Fruit fly (Drosophila melanogaster) whole organism, wandering third instar larva: ENCODE measurements around the gene CG6168.
A peak's percentile ranks its signal among the peaks of the same experiment; 100 is the strongest.

Experiments used
- Abd-B ChIP-seq: fragments of >200 bp; optimal IDR thresholded peaks from 2 replicates; lab custom pipeline; 2017; ENCODE audit warnings: missing biosample characterization, missing genetic modification characterization
- Dfd ChIP-seq: fragments of >200 bp; optimal IDR thresholded peaks from 2 replicates; lab custom pipeline; 2017; ENCODE audit warnings: missing biosample characterization, missing genetic modification characterization
- HLH106 ChIP-seq: fragments of 200-800 bp; optimal IDR thresholded peaks from 3 replicates; lab custom pipeline; 2019; ENCODE audit warnings: missing biosample characterization, mild to moderate bottlenecking, missing genetic modification characterization, moderate library complexity
- Hr83 ChIP-seq: fragments of 200-300 bp; sonication (Bioruptor generic); optimal IDR thresholded peaks from 2 replicates; lab custom pipeline; 2016; ENCODE audit warnings: missing biosample characterization, mild to moderate bottlenecking, missing genetic modification characterization, moderate library complexity; ENCODE audit not compliant: poor library complexity, severe bottlenecking
- OdsH ChIP-seq: fragments of 200-800 bp; sonication (Bioruptor generic); optimal IDR thresholded peaks from 2 replicates; lab custom pipeline; 2016; ENCODE audit warnings: missing biosample characterization, mild to moderate bottlenecking, missing genetic modification characterization
- Vsx2 ChIP-seq: fragments of 200-300, 225-300 bp; sonication (Bioruptor generic); optimal IDR thresholded peaks from 2 replicates; lab custom pipeline; 2018; ENCODE audit warnings: missing biosample characterization, missing genetic modification characterization; ENCODE audit not compliant: partially characterized antibody
- brk ChIP-seq: fragments of 200-800 bp; sonication (Bioruptor generic); optimal IDR thresholded peaks from 2 replicates; lab custom pipeline; 2016; ENCODE audit warnings: missing biosample characterization, mild to moderate bottlenecking, missing genetic modification characterization
- ey ChIP-seq: fragments of 200-800 bp; sonication (Bioruptor generic); optimal IDR thresholded peaks from 2 replicates; lab custom pipeline; 2016; ENCODE audit warnings: missing biosample characterization, missing genetic modification characterization
- h ChIP-seq: fragments of 200-800 bp; sonication (Bioruptor generic); optimal IDR thresholded peaks from 3 replicates; lab custom pipeline; 2016; ENCODE audit warnings: missing biosample characterization, mild to moderate bottlenecking, missing genetic modification characterization
- lola ChIP-seq: fragments of >200 bp; optimal IDR thresholded peaks from 2 replicates; lab custom pipeline; 2017; ENCODE audit warnings: missing biosample characterization, missing genetic modification characterization
- pan ChIP-seq: fragments of >200 bp; optimal IDR thresholded peaks from 2 replicates; lab custom pipeline; 2017
- sage ChIP-seq: fragments of 200-800 bp; sonication (Bioruptor generic); optimal IDR thresholded peaks from 2 replicates; lab custom pipeline; 2016; ENCODE audit warnings: missing biosample characterization, mild to moderate bottlenecking, missing genetic modification characterization
- usp ChIP-seq: fragments of >200 bp; optimal IDR thresholded peaks from 2 replicates; lab custom pipeline; 2017; ENCODE audit warnings: missing biosample characterization, missing genetic modification characterization

- TF ChIP-seq sage (GFP tag; lab: Kevin White, UChicago) (no peak), Vsx2 (GFP tag; lab: Kevin White, UChicago) (no peak), lola (GFP tag; lab: Kevin White, UChicago) (no peak), Abd-B (GFP tag; lab: Kevin White, UChicago) (no peak), brk (GFP tag; lab: Kevin White, UChicago) (no peak), h (peak; percentile 36), pan (lab: Kevin White, UChicago) (no peak), usp (no peak), ey (GFP tag; lab: Kevin White, UChicago) (no peak), OdsH (GFP tag; lab: Kevin White, UChicago) (no peak), Dfd (GFP tag; lab: Kevin White, UChicago) (no peak), Hr83 (GFP tag; lab: Kevin White, UChicago) (no peak), HLH106 (tag; lab: Kevin White, UChicago) (peak; percentile 36)
Observed at dm6 chr3L:11293378-11293777, 28.1 kb downstream of the CG6168 start.
